Worm (Caenorhabditis elegans): ENCODE data around the gene ech-6.

DNA sequence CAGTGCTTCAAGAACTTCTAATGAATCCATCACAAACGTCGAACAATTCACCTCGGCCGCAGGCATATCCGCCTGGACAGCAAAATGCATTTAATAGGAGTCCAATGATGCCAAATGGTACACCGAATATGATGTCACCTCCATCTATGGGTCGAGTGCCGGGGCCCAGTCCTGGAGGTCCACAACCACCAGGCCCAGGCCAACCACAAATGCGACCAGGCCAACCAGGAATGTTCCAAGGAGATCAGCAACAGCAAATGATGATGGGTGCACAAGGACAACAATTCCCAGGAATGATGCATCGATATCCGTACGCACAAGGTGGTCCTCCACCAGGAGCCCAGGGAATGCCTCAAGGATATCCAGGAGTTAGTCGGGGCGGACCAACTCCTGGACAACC is 14.4 kb upstream of the ech-6 start:
- TF ChIP-seq flt-1 (GFP tag; IDR thresholded peaks at IDR 0.05) (0 out of 2 replicates have a peak, but pooled peaks have one; percentile 59), ztf-23 (GFP tag; IDR thresholded peaks at IDR 0.05) (no peak)
